Worm (Caenorhabditis elegans) whole organism, L1 larva: ENCODE measurements around the gene srlf-33.

Experiments used
- F16B12.6 ChIP-seq: fragments of 150-350 bp; optimal IDR thresholded peaks from 2 replicates; lab custom pipeline; 2014; ENCODE audit warnings: missing biosample characterization, missing genetic modification characterization
- Y116A8C.19 ChIP-seq: sonication (generic microtip); optimal IDR thresholded peaks from 2 replicates; lab custom pipeline; 2016; ENCODE audit warnings: missing compliant biosample characterization, missing genetic modification characterization, borderline replicate concordance
- alr-1 ChIP-seq: fragments of 200-800 bp; sonication (Bioruptor generic); optimal IDR thresholded peaks from 2 replicates; lab custom pipeline; 2018; ENCODE audit warnings: borderline replicate concordance, mild to moderate bottlenecking, missing genetic modification characterization, missing compliant biosample characterization
- ceh-8 ChIP-seq: fragments of 200-800 bp; sonication (Bioruptor generic); optimal IDR thresholded peaks from 2 replicates; lab custom pipeline; 2018; ENCODE audit warnings: mild to moderate bottlenecking, missing genetic modification characterization, moderate library complexity, missing compliant biosample characterization
- ceh-82 ChIP-seq, 3 experiments: fragments of 150-350 bp in 1 of 3; sonication (generic microtip) in 2 of 3; optimal IDR thresholded peaks; 2 replicates each; lab custom pipeline; 2014 to 2017; ENCODE audit warnings: missing biosample characterization in 3 of 3, missing genetic modification characterization in 3 of 3
- ceh-88 ChIP-seq: fragments of 200-800 bp; sonication (Bioruptor generic); IDR thresholded peaks from 2 replicates; pipeline ENCODE4 v1.3.6; 2022; ENCODE audit warnings: missing genetic modification characterization, missing compliant biosample characterization
- ces-1 ChIP-seq: fragments of 150-350 bp; optimal IDR thresholded peaks from 2 replicates; lab custom pipeline; 2014; ENCODE audit warnings: missing biosample characterization, missing genetic modification reagents, missing genetic modification characterization
- dpl-1 ChIP-seq, 3 experiments: fragments of 150-350 bp in 2 of 3; sonication (generic microtip) in 1 of 3; optimal IDR thresholded peaks; 2 replicates each; lab custom pipeline; 2014 to 2017; ENCODE audit warnings: missing biosample characterization in 3 of 3, missing genetic modification characterization in 3 of 3, missing genetic modification reagents in 3 of 3
- dsc-1 ChIP-seq: sonication (generic microtip); optimal IDR thresholded peaks from 2 replicates; lab custom pipeline; 2016; ENCODE audit warnings: mild to moderate bottlenecking, missing genetic modification characterization, missing compliant biosample characterization
- efl-1 ChIP-seq, 4 experiments: fragments of 150-350 bp; optimal IDR thresholded peaks in 3 of 4; peaks in 1 of 4; 1 replicate in 1 of 4; 2 replicates in 3 of 4; lab custom pipeline; 2014; ENCODE audit warnings: missing biosample characterization in 2 of 4, missing genetic modification characterization in 2 of 4, missing genetic modification reagents in 2 of 4
- egl-13 ChIP-seq: sonication (generic microtip); optimal IDR thresholded peaks from 2 replicates; lab custom pipeline; 2016; ENCODE audit warnings: missing genotype, missing genetic modification reagents, missing genetic modification characterization, missing compliant biosample characterization
- egl-27 ChIP-seq, 2 experiments: fragments of 150-350 bp in 1 of 2; sonication (generic microtip); optimal IDR thresholded peaks; 3 replicates each; lab custom pipeline; 2017 to 2018; ENCODE audit warnings: missing biosample characterization in 2 of 2, missing genetic modification characterization in 2 of 2, missing genetic modification reagents in 2 of 2
- elt-2 ChIP-seq: sonication (generic microtip); optimal IDR thresholded peaks from 2 replicates; lab custom pipeline; 2016; ENCODE audit warnings: missing genetic modification characterization, mild to moderate bottlenecking, inconsistent platforms, missing compliant biosample characterization, missing genetic modification reagents
- elt-3 ChIP-seq, 6 experiments: fragments of 150-350 bp in 1 of 6; sonication (generic microtip); optimal IDR thresholded peaks; 2 replicates each; lab custom pipeline; 2017 to 2018; ENCODE audit warnings: missing biosample characterization in 6 of 6, missing genetic modification characterization in 6 of 6, inconsistent platforms in 1 of 6
- ets-5 ChIP-seq: fragments of 200-800 bp; sonication (Bioruptor generic); IDR thresholded peaks from 2 replicates; pipeline ENCODE4 v1.3.6; 2022; ENCODE audit warnings: missing genetic modification characterization, missing compliant biosample characterization
- fkh-10 ChIP-seq: sonication (generic microtip); optimal IDR thresholded peaks from 2 replicates; lab custom pipeline; 2017; ENCODE audit warnings: missing biosample characterization, missing genetic modification reagents, missing genetic modification characterization
- fkh-4 ChIP-seq: sonication (generic microtip); optimal IDR thresholded peaks from 2 replicates; lab custom pipeline; 2016; ENCODE audit warnings: missing compliant biosample characterization, missing genetic modification characterization, borderline replicate concordance
- grh-1 ChIP-seq: fragments of 200-800 bp; sonication (Bioruptor generic); IDR thresholded peaks from 2 replicates; pipeline ENCODE4 v1.3.6; 2022; ENCODE audit warnings: missing genetic modification reagents, missing genetic modification characterization, missing compliant biosample characterization
- irx-1 ChIP-seq: sonication (generic microtip); optimal IDR thresholded peaks from 2 replicates; lab custom pipeline; 2016; ENCODE audit warnings: missing genetic modification characterization, missing compliant biosample characterization
- jun-1 ChIP-seq: fragments of 150-350 bp; optimal IDR thresholded peaks from 2 replicates; lab custom pipeline; 2014; ENCODE audit warnings: missing biosample characterization, missing genetic modification reagents, missing genetic modification characterization
- lin-13 ChIP-seq: fragments of 150-350 bp; optimal IDR thresholded peaks from 2 replicates; lab custom pipeline; 2014; ENCODE audit warnings: missing biosample characterization, missing genetic modification reagents, missing genetic modification characterization
- lin-14 ChIP-seq: fragments of 200-800 bp; sonication (Bioruptor generic); optimal IDR thresholded peaks from 2 replicates; lab custom pipeline; 2018; ENCODE audit warnings: mild to moderate bottlenecking, missing genetic modification characterization, moderate library complexity, missing compliant biosample characterization
- lin-15B ChIP-seq: fragments of 150-350 bp; sonication (generic microtip); optimal IDR thresholded peaks from 3 replicates; lab custom pipeline; 2014; ENCODE audit warnings: missing biosample characterization, missing genetic modification characterization
- lin-35 ChIP-seq, 2 experiments: fragments of 150-350 bp; optimal IDR thresholded peaks; 2 replicates each; lab custom pipeline; 2014; ENCODE audit warnings: missing biosample characterization in 2 of 2, missing genetic modification characterization in 2 of 2, missing genetic modification reagents in 2 of 2
- lin-39 ChIP-seq: fragments of 150-350 bp; optimal IDR thresholded peaks from 2 replicates; lab custom pipeline; 2014; ENCODE audit warnings: missing biosample characterization, missing genetic modification reagents, missing genetic modification characterization
- lir-3 ChIP-seq: sonication (generic microtip); optimal IDR thresholded peaks from 2 replicates; lab custom pipeline; 2016; ENCODE audit warnings: mild to moderate bottlenecking, missing genetic modification characterization, moderate library complexity, missing compliant biosample characterization; ENCODE audit not compliant: poor library complexity
- mdl-1 ChIP-seq, 2 experiments: fragments of 150-350 bp; optimal IDR thresholded peaks; 2 replicates each; lab custom pipeline; 2014 to 2017; ENCODE audit warnings: missing biosample characterization in 2 of 2, missing genetic modification characterization in 2 of 2, inconsistent platforms in 1 of 2
- mef-2 ChIP-seq: fragments of 150-350 bp; optimal IDR thresholded peaks from 2 replicates; lab custom pipeline; 2014; ENCODE audit warnings: missing biosample characterization, missing genetic modification characterization
- nhr-11 ChIP-seq: fragments of 150-350 bp; optimal IDR thresholded peaks from 2 replicates; lab custom pipeline; 2014; ENCODE audit warnings: missing biosample characterization, missing genetic modification characterization
- nhr-12 ChIP-seq: sonication (generic microtip); optimal IDR thresholded peaks from 2 replicates; lab custom pipeline; 2017; ENCODE audit warnings: missing biosample characterization, missing genetic modification characterization
- nhr-20 ChIP-seq: sonication (generic microtip); optimal IDR thresholded peaks from 2 replicates; lab custom pipeline; 2016; ENCODE audit warnings: mild to moderate bottlenecking, missing genetic modification characterization, missing compliant biosample characterization
- nhr-237 ChIP-seq: fragments of 150-350 bp; optimal IDR thresholded peaks from 2 replicates; lab custom pipeline; 2014; ENCODE audit warnings: missing biosample characterization, missing genetic modification characterization
- nhr-47 ChIP-seq: sonication (generic microtip); optimal IDR thresholded peaks from 2 replicates; lab custom pipeline; 2016; ENCODE audit warnings: mild to moderate bottlenecking, missing genetic modification characterization, moderate library complexity, missing compliant biosample characterization
- nhr-71 ChIP-seq: sonication (generic microtip); optimal IDR thresholded peaks from 2 replicates; lab custom pipeline; 2016; ENCODE audit warnings: mild to moderate bottlenecking, missing genetic modification characterization, moderate library complexity, missing compliant biosample characterization
- nhr-85 ChIP-seq: sonication (generic microtip); peaks from one replicate; lab custom pipeline; 2016; ENCODE audit warnings: missing genetic modification characterization, inconsistent platforms, missing compliant biosample characterization
- pag-3 ChIP-seq: sonication (generic microtip); optimal IDR thresholded peaks from 2 replicates; lab custom pipeline; 2017; ENCODE audit warnings: missing genetic modification characterization, mild to moderate bottlenecking, missing compliant biosample characterization, antibody characterized with exemption, borderline replicate concordance; ENCODE audit not compliant: insufficient read depth
- pax-3 ChIP-seq: fragments of 200-800 bp; sonication (Bioruptor generic); optimal IDR thresholded peaks from 2 replicates; lab custom pipeline; 2018; ENCODE audit warnings: mild to moderate bottlenecking, missing genetic modification characterization, moderate library complexity, missing compliant biosample characterization
- skn-1 ChIP-seq: fragments of 150-350 bp; optimal IDR thresholded peaks from 2 replicates; lab custom pipeline; 2014; ENCODE audit warnings: missing biosample characterization, missing genetic modification characterization
- snu-23 ChIP-seq: sonication (generic microtip); optimal IDR thresholded peaks from 2 replicates; lab custom pipeline; 2016; ENCODE audit warnings: missing genetic modification characterization, missing compliant biosample characterization
- sox-4 ChIP-seq: sonication (generic microtip); optimal IDR thresholded peaks from 2 replicates; lab custom pipeline; 2016; ENCODE audit warnings: missing genetic modification characterization, missing compliant biosample characterization
- sptf-1 ChIP-seq: fragments of 150-350 bp; optimal IDR thresholded peaks from 2 replicates; lab custom pipeline; 2014; ENCODE audit warnings: missing biosample characterization, missing genetic modification characterization
- tbx-2 ChIP-seq: sonication (generic microtip); optimal IDR thresholded peaks from 2 replicates; lab custom pipeline; 2016; ENCODE audit warnings: missing genetic modification characterization, missing compliant biosample characterization
- vab-15 ChIP-seq: sonication (generic microtip); optimal IDR thresholded peaks from 2 replicates; lab custom pipeline; 2017; ENCODE audit warnings: missing genotype, mild to moderate bottlenecking, missing genetic modification characterization, missing compliant biosample characterization
- xbp-1 ChIP-seq: sonication (generic microtip); optimal IDR thresholded peaks from 2 replicates; lab custom pipeline; 2016; ENCODE audit warnings: missing genetic modification characterization, missing compliant biosample characterization
- zag-1 ChIP-seq: fragments of 150-350 bp; optimal IDR thresholded peaks from 2 replicates; lab custom pipeline; 2014; ENCODE audit warnings: missing biosample characterization, missing genetic modification characterization
- ztf-11 ChIP-seq, 2 experiments: sonication (generic microtip); optimal IDR thresholded peaks; 2 replicates each; lab custom pipeline; 2016 to 2017; ENCODE audit warnings: missing genetic modification characterization in 2 of 2, missing biosample characterization in 1 of 2, missing compliant biosample characterization in 1 of 2

srlf-33 gene

DNA sequence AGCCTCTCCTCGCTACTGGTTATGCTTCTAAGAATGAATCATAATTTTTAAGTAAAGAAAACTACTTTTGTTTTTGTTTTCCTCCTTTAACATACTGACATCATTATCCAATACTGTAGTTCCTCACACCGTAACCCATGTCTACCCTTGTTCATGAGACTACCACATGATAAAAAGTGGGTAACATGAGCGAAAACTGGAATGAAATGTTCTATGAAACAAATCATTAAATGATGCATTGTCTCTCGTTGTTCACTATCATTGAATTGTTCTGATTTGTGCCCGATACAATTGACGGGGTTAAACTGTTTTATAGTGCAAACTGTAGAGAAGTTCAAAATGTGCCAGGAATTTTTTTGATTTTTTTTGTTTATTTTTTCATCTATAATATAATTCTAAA is 27.5 kb downstream of the srlf-33 start (continued):
- no peak for TF ChIP-seq skn-1
- peak; percentile 14 for TF ChIP-seq snu-23 (GFP tag; lab: Kevin White, UChicago)
- TF ChIP-seq mdl-1 (tag; optimal IDR thresholded peaks at IDR 0.05; lab: Kevin White, UChicago) = no peak
- peak; percentile 76 for TF ChIP-seq nhr-85 (tag; lab: Kevin White, UChicago)
- no peak for TF ChIP-seq nhr-47 (tag; lab: Kevin White, UChicago)
- no peak for TF ChIP-seq nhr-237
- TF ChIP-seq Y116A8C.19 (tag; lab: Kevin White, UChicago) = no peak
- TF ChIP-seq jun-1 (tag; lab: Kevin White, UChicago) = no peak
- no peak for TF ChIP-seq mef-2 (tag; lab: Kevin White, UChicago)
- no peak for TF ChIP-seq lin-13 (GFP tag; lab: Kevin White, UChicago)
- TF ChIP-seq dsc-1 (tag; lab: Kevin White, UChicago) = no peak
- TF ChIP-seq irx-1 (tag; lab: Kevin White, UChicago) = no peak
- TF ChIP-seq efl-1 (optimal IDR thresholded peaks at IDR 0.05; lab: Kevin White, UChicago) = no peak
- TF ChIP-seq efl-1 (GFP tag; optimal IDR thresholded peaks at IDR 0.05 in 1 of 2; lab: Kevin White, UChicago) = peak in 1 of 2 experiments; percentile 64
- TF ChIP-seq ces-1 = no peak

DNA sequence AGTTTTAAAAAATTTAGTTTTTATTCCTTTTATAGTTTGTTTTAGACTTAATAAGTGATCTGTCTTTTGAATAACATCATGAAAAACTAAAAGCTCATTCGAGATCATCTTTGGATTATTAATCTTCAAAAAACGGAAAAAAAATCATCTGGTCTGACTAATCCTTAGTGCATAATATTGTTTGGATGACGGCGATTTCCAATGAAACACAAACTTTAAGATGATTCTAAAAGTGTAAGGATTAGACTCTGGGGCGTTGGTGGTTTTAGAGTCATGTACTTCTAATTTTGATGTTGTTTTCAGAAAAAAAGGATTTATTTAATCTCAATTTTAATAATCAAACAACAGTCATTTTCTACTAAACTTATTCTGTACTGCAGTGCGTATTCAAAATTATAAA is 31.9 kb downstream of the srlf-33 start:
- TF ChIP-seq nhr-20 (no peak), dsc-1 (tag; lab: Kevin White, UChicago) (peak; percentile 90), grh-1 (GFP tag; lab: Robert Waterston, UW) (no peak), nhr-71 (tag; lab: Kevin White, UChicago) (peak; percentile 3), egl-27 (tag; optimal IDR thresholded peaks at IDR 0.05; lab: Kevin White, UChicago) (no peak), nhr-47 (tag; lab: Kevin White, UChicago) (peak; percentile 18), ces-1 (no peak), xbp-1 (tag; lab: Kevin White, UChicago) (no peak), nhr-85 (tag; lab: Kevin White, UChicago) (no peak), irx-1 (tag; lab: Kevin White, UChicago) (no peak), ceh-88 (no peak), egl-13 (tag; lab: Kevin White, UChicago) (no peak), dpl-1 (GFP tag; optimal IDR thresholded peaks at IDR 0.05; lab: Kevin White, UChicago) (no peak), pax-3 (peak; percentile 6), sptf-1 (tag; lab: Kevin White, UChicago) (no peak), zag-1 (tag; lab: Kevin White, UChicago) (no peak), ets-5 (GFP tag; lab: Robert Waterston, UW) (no peak), sox-4 (tag; lab: Kevin White, UChicago) (peak; percentile 21), elt-3 (tag; optimal IDR thresholded peaks at IDR 0.05; lab: Kevin White, UChicago) (no peak), lin-39 (no peak), nhr-12 (tag; lab: Kevin White, UChicago) (no peak), pag-3 (tag; lab: Kevin White, UChicago) (no peak), elt-2 (tag; lab: Kevin White, UChicago) (no peak)
- TF ChIP-seq, all 84 proteins: peak for 5

DNA sequence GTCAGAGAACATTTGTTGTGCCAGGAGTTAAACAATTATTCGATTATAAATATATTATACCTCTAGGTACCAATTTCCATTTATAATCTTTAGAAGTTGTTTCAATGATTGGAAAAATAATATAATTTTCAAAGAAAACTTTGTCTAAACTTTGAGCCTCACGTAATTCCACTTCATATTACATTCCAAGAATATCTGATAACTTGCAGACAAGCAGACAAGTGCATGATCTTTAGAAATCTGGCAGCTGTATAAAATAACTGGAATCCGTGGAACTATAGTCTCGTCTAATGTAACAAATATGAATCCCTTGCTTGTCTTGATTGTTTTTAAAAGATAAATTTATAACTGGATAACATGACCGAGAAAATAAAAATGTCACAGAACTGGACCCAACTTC is 32.7 kb downstream of the srlf-33 start:
- TF ChIP-seq lin-35 (GFP tag; optimal IDR thresholded peaks at IDR 0.05; lab: Kevin White, UChicago) (no peak), nhr-85 (tag; lab: Kevin White, UChicago) (no peak), F16B12.6 (tag; lab: Kevin White, UChicago) (no peak), skn-1 (no peak), lir-3 (tag; lab: Kevin White, UChicago) (no peak), ztf-11 (tag; optimal IDR thresholded peaks at IDR 0.05; lab: Kevin White, UChicago) (no peak), lin-14 (GFP tag; lab: Kevin White, UChicago) (no peak), pax-3 (no peak), lin-39 (no peak), egl-27 (tag; optimal IDR thresholded peaks at IDR 0.05; lab: Kevin White, UChicago) (no peak), ceh-82 (tag; optimal IDR thresholded peaks at IDR 0.05; lab: Kevin White, UChicago) (no peak), ceh-8 (no peak), snu-23 (GFP tag; lab: Kevin White, UChicago) (no peak), dpl-1 (GFP tag; optimal IDR thresholded peaks at IDR 0.05; lab: Kevin White, UChicago) (no peak), vab-15 (tag; lab: Kevin White, UChicago) (no peak), tbx-2 (tag; lab: Kevin White, UChicago) (no peak), mdl-1 (tag; optimal IDR thresholded peaks at IDR 0.05; lab: Kevin White, UChicago) (no peak), alr-1 (tag; lab: Kevin White, UChicago) (no peak), ceh-88 (no peak), efl-1 (optimal IDR thresholded peaks at IDR 0.05; lab: Kevin White, UChicago) (no peak), efl-1 (GFP tag; optimal IDR thresholded peaks at IDR 0.05 in 1 of 2; lab: Kevin White, UChicago) (no peak), nhr-11 (tag; lab: Kevin White, UChicago) (peak; percentile 6), fkh-4 (tag; lab: Kevin White, UChicago) (no peak), lin-15B (tag; lab: Kevin White, UChicago) (no peak), fkh-10 (GFP tag; lab: Kevin White, UChicago) (no peak)
